Worm (Caenorhabditis elegans): ENCODE measurements around the gene Y6G8.6.

ce11 chrV:17658824-17659223, 42.1 kb upstream of the Y6G8.6 start:
- TF ChIP-seq snpc-4 (tag; optimal IDR thresholded peaks at IDR 0.05) (no peak), R02D3.7 (tag; optimal IDR thresholded peaks at IDR 0.05) (no peak), nhr-77 (tag; optimal IDR thresholded peaks at IDR 0.05) (no peak), unc-62 (GFP tag; optimal IDR thresholded peaks at IDR 0.05 in 1 of 2) (no peak), unc-62 (tag; optimal IDR thresholded peaks at IDR 0.05) (no peak)

All from whole organism, L4 larva.